Fruit fly (Drosophila melanogaster): ENCODE measurements around the gene CG5466.

The CG5466 gene

DNA sequence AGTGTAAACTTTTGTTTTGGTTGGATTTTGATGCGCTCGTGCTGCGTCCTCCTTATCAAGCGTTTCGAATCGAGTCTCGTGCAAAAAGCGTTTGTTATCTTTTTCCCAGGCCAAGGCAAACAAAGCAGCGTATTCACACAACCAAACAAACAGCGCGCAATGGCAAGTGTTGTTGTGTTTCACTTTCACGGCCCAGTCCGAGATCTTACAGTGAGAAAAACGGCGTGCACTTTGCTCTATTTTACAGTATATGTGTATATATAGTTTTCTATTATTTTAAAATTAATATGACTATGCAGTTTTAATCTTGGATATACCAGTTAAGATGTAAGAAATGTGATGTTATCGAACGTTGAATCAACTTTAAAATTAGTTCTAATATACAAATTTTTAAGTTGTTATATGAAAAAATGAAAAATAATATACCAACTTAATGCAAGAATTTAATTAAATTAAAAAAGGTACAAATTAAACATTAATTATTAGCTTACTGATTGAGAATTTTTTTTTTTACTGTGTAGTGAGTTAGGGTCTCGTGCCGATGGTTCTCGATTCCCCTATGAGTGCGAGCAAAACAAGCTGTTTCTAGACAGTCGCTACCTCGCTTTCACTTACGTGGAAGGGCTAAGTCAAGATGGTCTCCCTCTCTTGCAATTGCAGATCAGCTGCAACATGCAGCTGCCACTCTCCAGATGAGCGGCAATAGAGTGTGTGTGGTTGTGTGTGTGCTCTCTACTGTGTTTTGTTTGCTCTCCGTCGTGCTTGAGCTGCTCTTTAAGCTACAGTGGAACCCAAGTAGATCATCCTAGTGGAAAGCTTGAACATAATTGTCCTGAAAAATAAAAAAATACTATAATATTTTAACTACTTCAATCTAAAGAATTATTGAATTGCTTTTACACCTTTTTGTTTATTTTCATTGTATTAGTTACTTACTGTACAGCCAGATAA is 23.2 kb upstream of the CG5466 start (continued):
- peak; percentile 69 for TF ChIP-seq CG6276 (GFP tag; optimal IDR thresholded peaks at IDR 0.05)
- TF ChIP-seq Hr39 (GFP tag; optimal IDR thresholded peaks at IDR 0.05) = peak; percentile 49
- TF ChIP-seq CG16779 (tag; optimal IDR thresholded peaks at IDR 0.05) = peak; percentile 89
- peak; percentile 88 for TF ChIP-seq CG9139 (GFP tag; optimal IDR thresholded peaks at IDR 0.05)
- TF ChIP-seq fkh (GFP tag; optimal IDR thresholded peaks at IDR 0.05) = peak; percentile 73
- TF ChIP-seq acj6 (GFP tag; optimal IDR thresholded peaks at IDR 0.05) = peak; percentile 90
- peak; percentile 65 for TF ChIP-seq CG1621 (tag; optimal IDR thresholded peaks at IDR 0.05)
- TF ChIP-seq CG32006 (GFP tag; optimal IDR thresholded peaks at IDR 0.05) = peak; percentile 91
- TF ChIP-seq CG7368 (GFP tag; optimal IDR thresholded peaks at IDR 0.05) = peak; percentile 78
- TF ChIP-seq CG6792 (GFP tag; optimal IDR thresholded peaks at IDR 0.05) = peak; percentile 88
- TF ChIP-seq cyc (GFP tag; optimal IDR thresholded peaks at IDR 0.05) = peak; percentile 74
- TF ChIP-seq Blimp-1 (GFP tag; optimal IDR thresholded peaks at IDR 0.05) = peak; percentile 90
- TF ChIP-seq Ets96B (tag; optimal IDR thresholded peaks at IDR 0.05) = peak; percentile 95
- TF ChIP-seq Sox102F (GFP tag; optimal IDR thresholded peaks at IDR 0.05) = peak; percentile 65
- TF ChIP-seq Lpt (GFP tag; optimal IDR thresholded peaks at IDR 0.05) = peak; percentile 91
- peak; percentile 95 for TF ChIP-seq CG10631 (GFP tag; optimal IDR thresholded peaks at IDR 0.05)
- TF ChIP-seq topi (GFP tag; optimal IDR thresholded peaks at IDR 0.05) = peak; percentile 77
- TF ChIP-seq CG11902 (GFP tag; optimal IDR thresholded peaks at IDR 0.05) = peak; percentile 73
- peak; percentile 59 for TF ChIP-seq CG8319 (GFP tag; optimal IDR thresholded peaks at IDR 0.05)
- peak; percentile 54 for TF ChIP-seq CG6854 (GFP tag; optimal IDR thresholded peaks at IDR 0.05)
- peak; percentile 92 for TF ChIP-seq CG8632 (GFP tag; optimal IDR thresholded peaks at IDR 0.05)
- TF ChIP-seq fd85E (GFP tag; optimal IDR thresholded peaks at IDR 0.05) = peak; percentile 69
- TF ChIP-seq achi (GFP tag; optimal IDR thresholded peaks at IDR 0.05) = peak; percentile 90
- TF ChIP-seq CG3032 (tag; optimal IDR thresholded peaks at IDR 0.05) = peak; percentile 94
- TF ChIP-seq Eip78C (GFP tag) = peak; percentile 98
- TF ChIP-seq CG8119 (GFP tag; IDR thresholded peaks at IDR 0.05) = peak; percentile 94
- TF ChIP-seq Sox15 (GFP tag; optimal IDR thresholded peaks at IDR 0.05) = peak; percentile 73
- peak; percentile 68 for TF ChIP-seq lz (GFP tag; optimal IDR thresholded peaks at IDR 0.05)

- TF ChIP-seq CG1621 (tag; optimal IDR thresholded peaks at IDR 0.05) = no peak
- no peak for TF ChIP-seq CG11294 (GFP tag; IDR thresholded peaks at IDR 0.05)
- TF ChIP-seq pdm3 (GFP tag; optimal IDR thresholded peaks at IDR 0.05) = no peak
- no peak for TF ChIP-seq net (GFP tag; optimal IDR thresholded peaks at IDR 0.05)
- TF ChIP-seq Ets21C (GFP tag; optimal IDR thresholded peaks at IDR 0.05) = no peak
- TF ChIP-seq CG11902 (GFP tag; optimal IDR thresholded peaks at IDR 0.05) = no peak
- TF ChIP-seq CG32006 (GFP tag; optimal IDR thresholded peaks at IDR 0.05) = peak; percentile 27
- no peak for TF ChIP-seq CG6808 (GFP tag; optimal IDR thresholded peaks at IDR 0.05)
- TF ChIP-seq CG31627 (GFP tag; optimal IDR thresholded peaks at IDR 0.05) = no peak
- no peak for TF ChIP-seq Lpt (GFP tag; optimal IDR thresholded peaks at IDR 0.05)
- TF ChIP-seq Eip75B (GFP tag; optimal IDR thresholded peaks at IDR 0.05) = no peak
- TF ChIP-seq CG8119 (GFP tag; IDR thresholded peaks at IDR 0.05) = no peak
- peak; percentile 66 for TF ChIP-seq Eip78C (GFP tag)
- no peak for TF ChIP-seq dac (GFP tag; optimal IDR thresholded peaks at IDR 0.05)
- no peak for TF ChIP-seq fd59A (GFP tag; optimal IDR thresholded peaks at IDR 0.05)
- peak; percentile 12 for TF ChIP-seq CG6276 (GFP tag; optimal IDR thresholded peaks at IDR 0.05)
- TF ChIP-seq topi (GFP tag; optimal IDR thresholded peaks at IDR 0.05) = no peak
- no peak for TF ChIP-seq Hr4 (GFP tag; optimal IDR thresholded peaks at IDR 0.05)
- peak in 1 of 2 experiments; percentile 5 for TF ChIP-seq salr (GFP tag; optimal IDR thresholded peaks at IDR 0.05)
- no peak for TF ChIP-seq svp (GFP tag)
Observed at dm6 chr3R:20595145-20595812, 22.4 kb upstream of the CG5466 start.

Data from whole organism, prepupa.